Fruit fly (Drosophila melanogaster) ovary, adult (tissue): ENCODE results near the gene CG17929.
A peak's percentile ranks its signal among the peaks of the same experiment; 100 is the strongest.

ENCODE experiments used
- CG17801 ChIP-seq: fragments of 200-800 bp; optimal IDR thresholded peaks from 2 replicates; lab custom pipeline; 2019; ENCODE audit warnings: missing biosample characterization, mild to moderate bottlenecking, missing genetic modification characterization, moderate library complexity; ENCODE audit not compliant: partially characterized antibody

Gene CG17929

dm6 chr3R:16335438-16336073 is 10.3 kb downstream of the CG17929 start:
- no peak for TF ChIP-seq CG17801 (GFP tag; lab: Kevin White, UChicago)

DNA sequence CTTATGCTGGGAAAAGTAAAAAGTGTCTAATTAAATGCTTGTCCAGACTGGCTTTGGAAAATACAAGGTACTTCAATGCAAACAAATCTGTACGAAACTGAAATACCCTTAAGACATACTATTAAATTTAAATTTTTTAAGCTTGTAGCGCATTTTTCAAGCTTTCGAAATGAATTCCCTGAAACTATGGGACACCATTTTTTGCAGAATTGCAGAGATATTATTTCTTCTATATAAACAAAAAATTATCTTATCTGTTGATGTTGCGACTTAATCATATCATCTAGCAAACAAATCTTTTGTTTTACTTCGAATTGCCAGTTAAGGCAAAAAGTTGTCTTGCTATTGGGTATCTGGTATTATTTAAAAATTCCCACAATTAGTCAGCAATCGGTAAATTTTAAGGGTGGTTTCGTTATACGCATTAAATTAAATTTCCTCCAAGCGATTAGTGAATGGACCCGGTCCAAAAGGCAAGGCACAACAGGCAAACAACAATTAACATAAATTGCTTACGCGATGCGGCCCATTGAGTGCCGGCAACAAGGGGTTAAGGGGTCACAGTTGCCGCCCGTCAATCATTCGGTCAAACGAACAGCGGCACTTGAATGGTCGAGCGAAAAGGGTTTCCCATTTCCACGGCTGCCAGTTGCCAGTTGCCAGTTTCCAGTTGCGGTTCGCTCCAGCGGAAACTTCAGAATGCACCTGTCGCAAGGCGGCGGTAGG is 11.2 kb downstream of the CG17929 start:
- no peak for TF ChIP-seq CG17801 (GFP tag; lab: Kevin White, UChicago)

DNA sequence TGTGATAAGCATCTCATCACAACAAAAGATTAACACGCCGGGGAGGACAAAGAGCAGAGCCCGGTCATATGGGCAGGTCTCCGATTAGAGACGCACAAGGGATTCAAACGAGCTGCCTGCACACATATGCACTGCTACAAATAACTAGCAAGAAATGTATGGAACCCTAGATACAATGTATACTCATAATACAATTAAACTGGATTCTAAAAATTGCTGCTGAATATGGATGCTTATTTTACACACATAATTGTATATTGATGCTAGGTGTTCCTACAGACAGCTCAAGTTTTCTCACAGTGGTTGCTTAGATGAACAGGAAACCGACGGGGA is 11.7 kb downstream of the CG17929 start:
- no peak for TF ChIP-seq CG17801 (GFP tag; lab: Kevin White, UChicago)

DNA sequence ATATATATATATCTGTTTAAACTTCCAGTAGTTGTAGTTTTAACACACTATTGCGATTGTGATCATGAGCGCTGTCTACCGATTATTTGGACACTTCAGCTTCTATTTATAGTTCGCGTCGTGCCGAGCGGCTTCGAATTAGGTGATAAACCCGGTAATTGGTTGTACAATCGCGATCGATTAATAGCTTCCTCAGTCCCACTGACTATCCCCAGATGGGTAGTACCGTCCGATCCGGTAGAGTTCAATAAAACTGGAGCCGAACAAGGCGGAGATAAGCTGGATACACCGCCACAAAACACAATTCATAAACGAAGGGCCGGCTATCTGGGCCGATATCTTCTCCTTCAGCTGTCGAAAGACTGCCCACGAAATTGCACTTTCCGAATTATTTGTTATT is 12.6 kb downstream of the CG17929 start:
- TF ChIP-seq CG17801 (GFP tag; lab: Kevin White, UChicago) = no peak

DNA sequence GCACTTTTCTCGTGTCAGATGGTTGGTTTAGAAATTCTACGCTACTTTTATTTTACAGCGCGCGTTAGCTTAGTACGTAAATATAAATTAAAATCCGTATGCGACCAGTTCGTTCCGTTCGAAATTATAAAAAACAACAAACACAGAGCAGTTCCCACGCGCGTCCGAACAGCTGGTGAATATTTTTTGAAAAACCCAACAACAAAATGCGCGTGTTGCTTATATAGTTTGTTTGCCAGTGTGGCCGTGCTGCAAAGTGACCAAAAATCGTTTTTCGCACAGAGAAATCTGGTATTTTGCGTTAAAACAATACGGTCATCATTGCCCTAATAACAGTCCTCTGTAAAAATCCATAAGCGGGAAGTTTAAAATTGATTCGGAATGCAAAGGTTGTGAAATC is 13.1 kb downstream of the CG17929 start:
- TF ChIP-seq CG17801 (GFP tag; lab: Kevin White, UChicago) = peak; percentile 54

dm6 chr3R:16339475-16339874 is 14.2 kb downstream of the CG17929 start, which contains the start of gene Sulf1:
Sulf1 (minus strand) TSS chr3R:16339575.
- no peak for TF ChIP-seq CG17801 (GFP tag; lab: Kevin White, UChicago)

DNA sequence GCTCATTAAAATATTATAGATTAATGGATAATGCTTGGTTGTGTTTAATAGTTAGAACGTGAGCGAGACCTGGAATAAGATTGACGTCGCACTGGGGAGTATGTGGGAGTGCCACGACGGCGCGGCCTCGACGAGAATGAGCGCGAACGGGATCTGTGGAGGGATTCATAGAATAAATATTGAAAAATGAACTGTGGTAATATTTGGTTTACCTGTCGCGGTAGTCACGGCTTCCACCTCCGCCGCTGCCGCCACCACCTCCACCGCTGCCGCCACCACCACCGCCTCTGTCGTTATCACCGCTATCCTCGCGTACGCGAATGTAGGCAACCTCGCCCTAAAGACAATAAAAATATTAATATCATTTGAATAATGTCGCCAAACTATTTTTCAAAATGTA is 15.3 kb downstream of the CG17929 start:
- TF ChIP-seq CG17801 (GFP tag; lab: Kevin White, UChicago) = no peak

- TF ChIP-seq CG17801 (GFP tag; lab: Kevin White, UChicago) = peak; percentile 77
Measured at dm6 chr3R:16341817-16342374, 16.6 kb downstream of the CG17929 start, which contains the start of the genes SF2 and pad. SF2 (minus strand) TSS chr3R:16341988. pad (plus strand) TSS chr3R:16342318.

dm6 chr3R:16347626-16348264 is 22.5 kb downstream of the CG17929 start:
- no peak for TF ChIP-seq CG17801 (GFP tag; lab: Kevin White, UChicago)

DNA sequence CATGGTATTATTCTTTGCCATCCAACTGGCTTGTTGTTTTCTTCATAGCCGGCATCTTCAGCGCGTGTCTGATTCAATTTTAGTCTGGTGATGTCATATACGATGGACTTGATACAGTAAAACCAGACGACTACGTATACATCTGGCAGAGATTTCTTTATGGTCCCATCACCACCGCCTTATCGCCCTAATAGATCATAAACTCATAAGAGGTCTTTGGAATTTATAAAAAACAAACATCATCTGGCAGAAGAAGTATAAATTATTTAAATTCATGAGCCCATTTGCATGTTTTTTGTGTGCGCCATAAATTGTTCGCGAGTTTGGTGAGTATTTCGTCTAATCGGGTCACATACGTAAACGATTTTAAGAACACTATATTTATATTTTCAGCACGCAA is 23.0 kb downstream of the CG17929 start:
- TF ChIP-seq CG17801 (GFP tag; lab: Kevin White, UChicago) = no peak

- no peak for TF ChIP-seq CG17801 (GFP tag; lab: Kevin White, UChicago)
Measured at dm6 chr3R:16349111-16349655, 23.9 kb downstream of the CG17929 start, which contains the start of the genes CG14879 and Manf. CG14879 (minus strand) TSS chr3R:16349226. Manf (plus strand) TSS chr3R:16349404.

DNA sequence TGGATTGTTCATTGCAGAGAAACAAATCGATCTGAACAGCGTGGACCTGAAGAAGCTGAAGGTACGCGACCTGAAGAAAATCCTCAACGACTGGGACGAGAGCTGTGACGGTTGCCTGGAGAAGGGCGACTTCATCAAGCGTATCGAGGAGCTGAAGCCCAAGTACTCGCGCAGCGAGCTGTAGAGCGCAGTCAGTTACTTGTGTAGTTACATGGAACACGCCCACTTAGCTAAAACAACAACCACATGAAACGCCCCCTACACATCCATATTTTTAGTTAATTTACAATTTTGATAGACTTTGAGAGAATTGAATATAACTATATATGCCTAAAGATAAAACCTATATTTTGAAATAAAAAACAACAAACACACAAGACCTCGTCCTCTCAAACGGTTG is 25.1 kb downstream of the CG17929 start:
- TF ChIP-seq CG17801 (GFP tag; lab: Kevin White, UChicago) = no peak

DNA sequence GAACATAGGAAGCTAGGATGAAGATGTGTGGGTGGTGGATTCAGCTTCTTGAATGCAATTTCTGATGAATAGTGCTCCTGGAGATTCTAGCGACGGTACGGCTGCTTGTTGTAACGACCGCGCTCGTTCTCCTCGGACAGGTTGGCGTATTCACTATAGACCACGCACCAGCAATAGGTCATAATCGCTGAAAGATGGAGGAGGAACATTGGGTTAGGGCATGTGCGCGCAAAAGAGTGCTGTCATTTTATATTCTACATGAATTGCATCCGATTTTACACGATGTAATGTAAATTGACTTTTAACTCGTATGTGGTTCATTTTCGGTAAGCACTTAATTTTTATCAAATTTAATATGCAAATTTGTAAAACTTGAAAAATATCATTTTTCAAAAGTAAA is 25.8 kb downstream of the CG17929 start:
- no peak for TF ChIP-seq CG17801 (GFP tag; lab: Kevin White, UChicago)

dm6 chr3R:16352039-16352438 is 26.7 kb downstream of the CG17929 start:
- TF ChIP-seq CG17801 (GFP tag; lab: Kevin White, UChicago) = no peak

dm6 chr3R:16353195-16353594 is 27.9 kb downstream of the CG17929 start:
- TF ChIP-seq CG17801 (GFP tag; lab: Kevin White, UChicago) = no peak
